Worm (Caenorhabditis elegans): Measurements from ENCODE around the gene R12B2.8.

R12B2.8 gene

ce11 chrIII:5811957-5812356, 11.8 kb upstream of the R12B2.8 start:
- TF ChIP-seq cog-1 (tag; optimal IDR thresholded peaks at IDR 0.05) (no peak), T22C8.4 (GFP tag; IDR thresholded peaks at IDR 0.05) (no peak), ztf-29 (GFP tag; IDR thresholded peaks at IDR 0.05) (no peak), ztf-23 (GFP tag; IDR thresholded peaks at IDR 0.05) (no peak), ref-1 (GFP tag; conservative IDR thresholded peaks at IDR 0.05) (no peak), tab-1 (GFP tag; IDR thresholded peaks at IDR 0.05) (no peak), flt-1 (GFP tag; IDR thresholded peaks at IDR 0.05) (no peak), med-1 (GFP tag; optimal IDR thresholded peaks at IDR 0.05; ENCODE audit: insufficient read depth) (no peak), klf-2 (GFP tag; conservative IDR thresholded peaks at IDR 0.05) (no peak)

DNA sequence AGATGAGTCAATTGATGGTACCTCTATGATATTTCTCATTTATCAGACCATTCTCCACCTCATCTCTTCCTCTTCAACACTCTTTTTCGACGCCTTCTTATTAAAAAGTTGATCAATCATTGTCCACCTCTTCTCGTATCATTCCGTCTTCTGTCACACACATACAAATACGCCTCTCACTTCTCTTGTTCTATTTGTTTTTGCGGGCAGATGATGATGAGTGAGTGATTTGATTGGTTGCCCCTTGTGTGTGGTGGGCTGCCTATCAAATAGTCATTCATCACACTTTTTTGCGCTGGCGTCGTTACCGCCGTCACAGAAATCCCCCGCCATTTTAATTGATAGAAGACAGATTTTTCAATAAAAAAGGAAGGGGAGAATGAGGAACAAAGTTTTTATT, 11.0 kb upstream of the R12B2.8 start:
- TF ChIP-seq tab-1 (GFP tag; IDR thresholded peaks at IDR 0.05) (no peak), ref-1 (GFP tag; conservative IDR thresholded peaks at IDR 0.05) (no peak), cog-1 (tag; optimal IDR thresholded peaks at IDR 0.05) (no peak), ztf-29 (GFP tag; IDR thresholded peaks at IDR 0.05) (no peak), med-1 (GFP tag; optimal IDR thresholded peaks at IDR 0.05; ENCODE audit: insufficient read depth) (no peak), T22C8.4 (GFP tag; IDR thresholded peaks at IDR 0.05) (no peak), ztf-23 (GFP tag; IDR thresholded peaks at IDR 0.05) (no peak), klf-2 (GFP tag; conservative IDR thresholded peaks at IDR 0.05) (no peak), flt-1 (GFP tag; IDR thresholded peaks at IDR 0.05) (no peak)

DNA sequence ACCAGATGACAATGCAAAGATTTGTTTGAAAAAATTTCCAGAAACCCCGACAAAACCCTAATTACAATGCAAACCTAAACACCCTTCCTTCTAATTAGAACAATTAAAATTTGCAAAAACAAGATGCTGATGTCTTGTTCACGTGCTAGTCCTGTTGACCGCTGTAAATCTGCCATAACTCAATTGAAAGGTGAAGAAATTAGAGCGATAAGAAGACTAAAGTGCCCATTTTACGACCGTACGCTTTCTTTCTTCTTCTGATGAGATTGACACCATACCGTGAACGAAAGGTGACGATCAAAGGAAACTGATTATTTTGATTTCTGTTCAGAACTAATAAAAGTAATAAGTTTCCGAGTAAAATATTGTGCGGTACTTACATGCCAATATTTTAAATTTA, 10.2 kb upstream of the R12B2.8 start:
- TF ChIP-seq ztf-23 (GFP tag; IDR thresholded peaks at IDR 0.05) (no peak), klf-2 (GFP tag; conservative IDR thresholded peaks at IDR 0.05) (no peak), ref-1 (GFP tag; conservative IDR thresholded peaks at IDR 0.05) (no peak), tab-1 (GFP tag; IDR thresholded peaks at IDR 0.05) (no peak), ztf-29 (GFP tag; IDR thresholded peaks at IDR 0.05) (no peak), med-1 (GFP tag; optimal IDR thresholded peaks at IDR 0.05; ENCODE audit: insufficient read depth) (no peak), flt-1 (GFP tag; IDR thresholded peaks at IDR 0.05) (no peak), cog-1 (tag; optimal IDR thresholded peaks at IDR 0.05) (no peak), T22C8.4 (GFP tag; IDR thresholded peaks at IDR 0.05) (no peak)

DNA sequence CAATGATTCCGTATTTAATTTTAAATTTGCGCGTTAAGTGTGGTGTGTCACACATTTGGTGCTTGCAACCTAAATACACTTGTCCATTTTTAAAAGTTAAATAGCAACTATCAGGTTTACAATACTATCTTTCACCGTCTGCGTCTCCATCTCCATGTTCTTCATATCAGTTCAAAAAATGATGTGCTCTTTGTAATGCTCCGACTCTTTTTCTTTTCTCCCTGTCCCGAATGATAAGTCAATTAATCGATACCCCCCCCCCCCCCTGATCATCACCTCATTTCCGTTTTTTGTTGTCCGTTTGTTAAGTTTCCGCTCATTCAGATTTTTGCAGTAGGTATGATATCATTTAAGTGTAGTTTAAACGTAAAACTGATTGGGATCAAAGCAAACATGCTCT, 9.6 kb upstream of the R12B2.8 start:
- TF ChIP-seq klf-2 (GFP tag; conservative IDR thresholded peaks at IDR 0.05) (no peak), ref-1 (GFP tag; conservative IDR thresholded peaks at IDR 0.05) (no peak), flt-1 (GFP tag; IDR thresholded peaks at IDR 0.05) (no peak)

- TF ChIP-seq klf-2 (GFP tag; conservative IDR thresholded peaks at IDR 0.05) (no peak), tab-1 (GFP tag; IDR thresholded peaks at IDR 0.05) (0 out of 2 replicates have a peak, but pooled peaks have one; percentile 28)
These were observed 8.9 kb upstream of the R12B2.8 start, which contains the start of gene R12B2.7 for ce11 chrIII:5814799-5815198. R12B2.7 (plus strand) TSS chrIII:5815045.

DNA sequence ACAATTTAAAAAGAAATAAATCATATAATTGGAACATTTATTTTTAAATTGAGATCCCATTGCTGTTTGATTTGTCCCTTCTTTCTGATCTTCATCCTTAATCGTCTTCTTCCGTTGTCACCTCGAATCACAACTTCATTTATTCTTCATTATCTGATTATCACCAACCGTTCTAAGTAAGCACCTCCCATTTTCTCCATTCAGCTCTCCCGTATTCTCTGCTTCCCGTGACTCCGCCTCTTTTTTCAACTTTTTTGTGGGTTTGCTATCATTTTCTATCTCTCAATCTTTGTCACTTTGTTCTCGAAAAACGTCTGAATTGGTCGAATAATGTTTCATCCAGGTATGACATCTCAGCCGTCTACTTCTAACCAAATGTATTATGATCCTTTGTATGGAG, 7.8 kb upstream of the R12B2.8 start, which contains the start of gene sma-4:
Gene sma-4, plus strand, starts transcription at position 301 of the 400 bp plus-strand sequence.
- TF ChIP-seq tab-1 (GFP tag; IDR thresholded peaks at IDR 0.05) (no peak), ztf-23 (GFP tag; IDR thresholded peaks at IDR 0.05) (no peak), flt-1 (GFP tag; IDR thresholded peaks at IDR 0.05) (no peak), klf-2 (GFP tag; conservative IDR thresholded peaks at IDR 0.05) (no peak), ref-1 (GFP tag; conservative IDR thresholded peaks at IDR 0.05) (no peak), ztf-29 (GFP tag; IDR thresholded peaks at IDR 0.05) (no peak), med-1 (GFP tag; optimal IDR thresholded peaks at IDR 0.05; ENCODE audit: insufficient read depth) (no peak), cog-1 (tag; optimal IDR thresholded peaks at IDR 0.05) (no peak), T22C8.4 (GFP tag; IDR thresholded peaks at IDR 0.05) (no peak)

- TF ChIP-seq ztf-29 (GFP tag; IDR thresholded peaks at IDR 0.05) (no peak), cog-1 (tag; optimal IDR thresholded peaks at IDR 0.05) (no peak), tab-1 (GFP tag; IDR thresholded peaks at IDR 0.05) (no peak), flt-1 (GFP tag; IDR thresholded peaks at IDR 0.05) (no peak), T22C8.4 (GFP tag; IDR thresholded peaks at IDR 0.05) (no peak), klf-2 (GFP tag; conservative IDR thresholded peaks at IDR 0.05) (no peak), ztf-23 (GFP tag; IDR thresholded peaks at IDR 0.05) (no peak), med-1 (GFP tag; optimal IDR thresholded peaks at IDR 0.05; ENCODE audit: insufficient read depth) (no peak), ref-1 (GFP tag; conservative IDR thresholded peaks at IDR 0.05) (no peak)
These were observed 901 bp upstream of the R12B2.8 start for ce11 chrIII:5822816-5823215.

- TF ChIP-seq med-1 (GFP tag; optimal IDR thresholded peaks at IDR 0.05; ENCODE audit: insufficient read depth): no peak
- no peak for TF ChIP-seq cog-1 (tag; optimal IDR thresholded peaks at IDR 0.05)
- no peak for TF ChIP-seq ztf-23 (GFP tag; IDR thresholded peaks at IDR 0.05)
- no peak for TF ChIP-seq T22C8.4 (GFP tag; IDR thresholded peaks at IDR 0.05)
- no peak for TF ChIP-seq tab-1 (GFP tag; IDR thresholded peaks at IDR 0.05)
These were observed 794 bp downstream of the R12B2.8 start for ce11 chrIII:5824450-5824972.

DNA sequence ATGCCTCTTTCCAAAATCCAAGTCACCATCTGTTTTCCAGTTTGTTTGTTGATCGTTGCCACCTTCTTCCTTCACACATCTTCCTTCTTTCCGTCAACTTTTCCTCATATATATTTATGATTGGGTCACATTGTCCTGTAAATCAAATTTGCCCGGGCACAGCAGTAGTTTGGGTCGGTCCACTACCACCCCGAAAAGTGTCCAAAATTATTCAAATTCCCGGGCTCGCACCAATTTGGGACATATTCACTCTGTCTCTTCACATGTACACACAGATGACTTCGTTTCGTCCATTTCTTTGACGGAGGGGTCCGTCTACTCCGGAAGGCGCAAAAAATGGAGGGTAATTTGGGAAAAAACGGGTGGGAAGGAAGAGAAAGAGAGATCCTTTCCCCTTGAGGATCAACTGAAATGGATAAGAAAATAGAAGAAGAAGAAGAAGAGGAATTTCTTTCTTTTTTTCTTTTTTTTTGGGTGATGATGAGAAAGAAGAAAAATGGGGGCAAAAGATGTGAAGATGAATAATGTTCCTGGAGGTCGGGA, 3.2 kb downstream of the R12B2.8 start:
- TF ChIP-seq flt-1 (GFP tag; IDR thresholded peaks at IDR 0.05) (no peak), tab-1 (GFP tag; IDR thresholded peaks at IDR 0.05) (no peak), klf-2 (GFP tag; conservative IDR thresholded peaks at IDR 0.05) (no peak), ztf-29 (GFP tag; IDR thresholded peaks at IDR 0.05) (no peak), ref-1 (GFP tag; conservative IDR thresholded peaks at IDR 0.05) (no peak), cog-1 (tag; optimal IDR thresholded peaks at IDR 0.05) (no peak), med-1 (GFP tag; optimal IDR thresholded peaks at IDR 0.05; ENCODE audit: insufficient read depth) (no peak)

DNA sequence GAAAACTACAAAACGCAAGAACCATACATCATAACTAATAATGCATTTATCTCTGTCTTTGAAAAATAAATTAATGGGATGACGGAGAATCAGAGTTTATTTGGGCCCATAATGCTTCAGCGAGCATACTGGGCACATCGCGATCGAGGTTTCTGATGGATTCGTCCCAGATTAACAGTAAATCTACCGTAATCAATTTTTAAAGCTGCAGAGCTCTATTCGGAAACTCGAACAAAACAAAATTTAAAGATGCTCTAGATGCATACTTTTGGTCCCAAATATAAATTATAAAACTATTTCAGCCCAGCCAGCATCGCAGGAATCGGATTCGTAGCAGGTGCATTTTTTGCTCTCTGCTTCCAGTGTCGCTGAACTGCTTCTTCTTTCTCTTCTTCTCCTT, 4.3 kb downstream of the R12B2.8 start:
- TF ChIP-seq ztf-23 (GFP tag; IDR thresholded peaks at IDR 0.05) (no peak), tab-1 (GFP tag; IDR thresholded peaks at IDR 0.05) (no peak)
